Fruit fly (Drosophila melanogaster) whole organism, wandering third instar larva: ENCODE results near the gene CG4297.

Experiments
- Abd-B ChIP-seq: fragments of >200 bp; optimal IDR thresholded peaks from 2 replicates; lab custom pipeline; 2017; ENCODE audit warnings: missing biosample characterization, missing genetic modification characterization
- CG32264 ChIP-seq: fragments of 200-800 bp; sonication (Bioruptor generic); optimal IDR thresholded peaks from 2 replicates; lab custom pipeline; 2016; ENCODE audit warnings: missing biosample characterization, missing genetic modification characterization
- CG9705 ChIP-seq: fragments of 200-800 bp; sonication (Bioruptor generic); optimal IDR thresholded peaks from 2 replicates; lab custom pipeline; 2018; ENCODE audit warnings: missing biosample characterization, mild to moderate bottlenecking, missing genetic modification characterization
- CrebA ChIP-seq: fragments of 200-800 bp; sonication (Bioruptor generic); optimal IDR thresholded peaks from 2 replicates; lab custom pipeline; 2016; ENCODE audit warnings: missing biosample characterization, mild to moderate bottlenecking, missing genetic modification characterization, borderline replicate concordance
- Dfd ChIP-seq: fragments of >200 bp; optimal IDR thresholded peaks from 2 replicates; lab custom pipeline; 2017; ENCODE audit warnings: missing biosample characterization, missing genetic modification characterization
- Dif ChIP-seq: fragments of 200-275, 200-300 bp; sonication (Bioruptor generic); optimal IDR thresholded peaks from 2 replicates; lab custom pipeline; 2018; ENCODE audit warnings: missing biosample characterization, missing genetic modification characterization; ENCODE audit not compliant: partially characterized antibody
- GATAd ChIP-seq: sonication (Bioruptor generic); optimal IDR thresholded peaks from 2 replicates; lab custom pipeline; 2016; ENCODE audit warnings: missing biosample characterization, missing genetic modification characterization
- HLH106 ChIP-seq: fragments of 200-800 bp; optimal IDR thresholded peaks from 3 replicates; lab custom pipeline; 2019; ENCODE audit warnings: missing biosample characterization, mild to moderate bottlenecking, missing genetic modification characterization, moderate library complexity
- Hnf4 ChIP-seq: fragments of 200-800 bp; sonication (Bioruptor generic); optimal IDR thresholded peaks from 2 replicates; lab custom pipeline; 2016; ENCODE audit warnings: missing biosample characterization, mild to moderate bottlenecking, missing genetic modification characterization
- Hr78 ChIP-seq: fragments of >200 bp; optimal IDR thresholded peaks from 2 replicates; lab custom pipeline; 2017; ENCODE audit warnings: missing biosample characterization, missing genetic modification characterization
- Hr83 ChIP-seq: fragments of 200-300 bp; sonication (Bioruptor generic); optimal IDR thresholded peaks from 2 replicates; lab custom pipeline; 2016; ENCODE audit warnings: missing biosample characterization, mild to moderate bottlenecking, missing genetic modification characterization, moderate library complexity; ENCODE audit not compliant: poor library complexity, severe bottlenecking
- Jra ChIP-seq: sonication (Bioruptor generic); optimal IDR thresholded peaks from 2 replicates; lab custom pipeline; 2016; ENCODE audit warnings: missing biosample characterization, missing genetic modification characterization
- Mio ChIP-seq: sonication (Bioruptor generic); optimal IDR thresholded peaks from 2 replicates; lab custom pipeline; 2016; ENCODE audit warnings: missing biosample characterization, missing genetic modification characterization
- Myc ChIP-seq: fragments of >200 bp; optimal IDR thresholded peaks from 2 replicates; lab custom pipeline; 2017
- N ChIP-seq: fragments of >200 bp; optimal IDR thresholded peaks from 2 replicates; lab custom pipeline; 2018; ENCODE audit warnings: missing biosample characterization, missing external identifiers, missing genetic modification characterization
- OdsH ChIP-seq: fragments of 200-800 bp; sonication (Bioruptor generic); optimal IDR thresholded peaks from 2 replicates; lab custom pipeline; 2016; ENCODE audit warnings: missing biosample characterization, mild to moderate bottlenecking, missing genetic modification characterization
- Rel ChIP-seq, 2 experiments: fragments of 200-800 bp; sonication (Bioruptor generic) in 1 of 2; optimal IDR thresholded peaks; 2 replicates in 1 of 2; 3 replicates in 1 of 2; lab custom pipeline; 2016 to 2019; ENCODE audit warnings: mild to moderate bottlenecking in 2 of 2, missing biosample characterization in 2 of 2, missing genetic modification characterization in 2 of 2, moderate library complexity in 1 of 2
- Sp1 ChIP-seq: fragments of 200-800 bp; sonication (Bioruptor generic); optimal IDR thresholded peaks from 3 replicates; lab custom pipeline; 2019; ENCODE audit warnings: missing biosample characterization, mild to moderate bottlenecking, missing genetic modification characterization, moderate library complexity
- Vsx2 ChIP-seq: fragments of 200-300, 225-300 bp; sonication (Bioruptor generic); optimal IDR thresholded peaks from 2 replicates; lab custom pipeline; 2018; ENCODE audit warnings: missing biosample characterization, missing genetic modification characterization; ENCODE audit not compliant: partially characterized antibody
- br ChIP-seq: fragments of 200-800 bp; sonication (Bioruptor generic); optimal IDR thresholded peaks from 2 replicates; lab custom pipeline; 2016; ENCODE audit warnings: missing biosample characterization, missing genetic modification characterization
- brk ChIP-seq: fragments of 200-800 bp; sonication (Bioruptor generic); optimal IDR thresholded peaks from 2 replicates; lab custom pipeline; 2016; ENCODE audit warnings: missing biosample characterization, mild to moderate bottlenecking, missing genetic modification characterization
- dl ChIP-seq, 2 experiments: fragments of 175-275, 200-275 bp in 1 of 2; fragments of 200-275 bp in 1 of 2; sonication (Bioruptor generic); optimal IDR thresholded peaks; lab custom pipeline; 2018; ENCODE audit warnings: mild to moderate bottlenecking in 2 of 2, missing biosample characterization in 2 of 2, missing genetic modification characterization in 2 of 2, moderate library complexity in 2 of 2; ENCODE audit not compliant: partially characterized antibody in 2 of 2, insufficient read depth in 1 of 2
- dmrt93B ChIP-seq: fragments of 200-800 bp; sonication (Bioruptor generic); optimal IDR thresholded peaks from 2 replicates; lab custom pipeline; 2018; ENCODE audit warnings: missing biosample characterization, mild to moderate bottlenecking, missing genetic modification characterization
- dsf ChIP-seq: sonication (Bioruptor generic); optimal IDR thresholded peaks from 2 replicates; lab custom pipeline; 2016; ENCODE audit warnings: missing biosample characterization, missing genetic modification characterization, borderline replicate concordance
- ey ChIP-seq: fragments of 200-800 bp; sonication (Bioruptor generic); optimal IDR thresholded peaks from 2 replicates; lab custom pipeline; 2016; ENCODE audit warnings: missing biosample characterization, missing genetic modification characterization
- foxo ChIP-seq, 2 experiments: fragments of 200-800 bp; sonication (Bioruptor generic); optimal IDR thresholded peaks; 2 replicates in 1 of 2; 3 replicates in 1 of 2; lab custom pipeline; 2016 to 2017; ENCODE audit warnings: missing biosample characterization in 2 of 2, missing genetic modification characterization in 2 of 2
- fru ChIP-seq: fragments of 200-800 bp; sonication (Bioruptor generic); optimal IDR thresholded peaks from 3 replicates; lab custom pipeline; 2016; ENCODE audit warnings: missing biosample characterization, mild to moderate bottlenecking, missing genetic modification characterization
- h ChIP-seq: fragments of 200-800 bp; sonication (Bioruptor generic); optimal IDR thresholded peaks from 3 replicates; lab custom pipeline; 2016; ENCODE audit warnings: missing biosample characterization, mild to moderate bottlenecking, missing genetic modification characterization
- jim ChIP-seq: fragments of 175-275, 200-325 bp; sonication (Bioruptor generic); optimal IDR thresholded peaks from 2 replicates; lab custom pipeline; 2016; ENCODE audit warnings: missing biosample characterization, mild to moderate bottlenecking, missing genetic modification characterization
- lola ChIP-seq: fragments of >200 bp; optimal IDR thresholded peaks from 2 replicates; lab custom pipeline; 2017; ENCODE audit warnings: missing biosample characterization, missing genetic modification characterization
- pan ChIP-seq: fragments of >200 bp; optimal IDR thresholded peaks from 2 replicates; lab custom pipeline; 2017
- psq ChIP-seq: fragments of 200-800 bp; sonication (Bioruptor generic); optimal IDR thresholded peaks from 3 replicates; lab custom pipeline; 2017; ENCODE audit warnings: missing biosample characterization, mild to moderate bottlenecking, missing genetic modification characterization, moderate library complexity
- rgr ChIP-seq: fragments of 200-800 bp; sonication (Bioruptor generic); optimal IDR thresholded peaks from 3 replicates; lab custom pipeline; 2016; ENCODE audit warnings: missing biosample characterization, mild to moderate bottlenecking, missing genetic modification characterization
- sage ChIP-seq: fragments of 200-800 bp; sonication (Bioruptor generic); optimal IDR thresholded peaks from 2 replicates; lab custom pipeline; 2016; ENCODE audit warnings: missing biosample characterization, mild to moderate bottlenecking, missing genetic modification characterization
- sv ChIP-seq: fragments of 200-800 bp; sonication (Bioruptor generic); optimal IDR thresholded peaks from 3 replicates; lab custom pipeline; 2016; ENCODE audit warnings: missing biosample characterization, missing genetic modification characterization
- tai ChIP-seq: sonication (Bioruptor generic); optimal IDR thresholded peaks from 2 replicates; lab custom pipeline; 2016; ENCODE audit warnings: missing biosample characterization, missing genetic modification characterization
- usp ChIP-seq: fragments of >200 bp; optimal IDR thresholded peaks from 2 replicates; lab custom pipeline; 2017; ENCODE audit warnings: missing biosample characterization, missing genetic modification characterization
- woc ChIP-seq: sonication (Bioruptor generic); optimal IDR thresholded peaks from 2 replicates; lab custom pipeline; 2016; ENCODE audit warnings: missing biosample characterization, mild to moderate bottlenecking, missing genetic modification characterization

Gene CG4297

DNA sequence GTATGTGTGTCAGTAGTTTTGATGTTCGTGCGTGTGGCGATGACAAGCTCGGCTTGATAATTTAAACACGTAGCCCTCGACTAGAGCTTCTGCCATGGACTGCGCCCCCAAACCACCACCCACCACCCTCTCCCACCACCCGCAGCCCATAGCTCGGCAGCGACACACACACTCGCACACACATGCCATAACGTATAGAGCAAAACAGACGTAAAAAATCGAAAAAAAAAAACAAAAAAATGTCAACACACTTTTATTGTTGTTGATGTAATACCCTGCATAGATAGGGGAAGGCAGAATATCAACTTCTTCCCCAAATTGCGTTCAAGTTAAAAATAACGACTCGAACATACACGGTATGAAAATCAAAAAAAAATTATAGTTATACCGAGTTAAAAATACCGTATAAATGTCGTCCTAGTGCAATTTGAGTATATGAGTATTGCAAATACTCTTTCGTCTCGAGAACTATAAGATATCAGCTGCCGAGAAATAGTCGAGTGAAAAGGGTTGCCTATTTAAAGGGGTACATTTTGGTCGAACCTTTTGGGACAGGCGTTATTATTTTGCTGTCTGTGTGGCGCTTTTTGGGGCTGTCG lies 1.6 kb downstream of the CG4297 start:
- TF ChIP-seq Hr83 (GFP tag; lab: Kevin White, UChicago): peak; percentile 0
- peak; percentile 67 for TF ChIP-seq h (GFP tag; lab: Kevin White, UChicago)
- TF ChIP-seq dl (GFP tag; optimal IDR thresholded peaks at IDR 0.05; lab: Kevin White, UChicago; ENCODE audit: insufficient read depth in 1 of 2, partially characterized antibody in 2 of 2): no peak
- TF ChIP-seq pan (lab: Kevin White, UChicago): no peak
- TF ChIP-seq dsf (GFP tag; lab: Kevin White, UChicago): no peak
- TF ChIP-seq Hnf4 (GFP tag; lab: Kevin White, UChicago): peak; percentile 61
- no peak for TF ChIP-seq jim (GFP tag; lab: Kevin White, UChicago)
- no peak for TF ChIP-seq usp (GFP tag; lab: Kevin White, UChicago)
- TF ChIP-seq fru (GFP tag; lab: Kevin White, UChicago): peak; percentile 65
- TF ChIP-seq psq (GFP tag; lab: Kevin White, UChicago): peak; percentile 55
- peak; percentile 4 for TF ChIP-seq dmrt93B
- TF ChIP-seq Abd-B (GFP tag; lab: Kevin White, UChicago): no peak
- TF ChIP-seq brk (GFP tag; lab: Kevin White, UChicago): peak; percentile 30
- TF ChIP-seq CrebA: no peak
- TF ChIP-seq foxo (GFP tag; optimal IDR thresholded peaks at IDR 0.05; lab: Kevin White, UChicago): peak in 1 of 2 experiments; percentile 55
- TF ChIP-seq tai (GFP tag; lab: Kevin White, UChicago): peak; percentile 45
- TF ChIP-seq OdsH (GFP tag; lab: Kevin White, UChicago): peak; percentile 36
- no peak for TF ChIP-seq Dfd (GFP tag; lab: Kevin White, UChicago)
- peak; percentile 29 for TF ChIP-seq CG32264 (GFP tag; lab: Kevin White, UChicago)
- TF ChIP-seq HLH106: no peak
- TF ChIP-seq Hr78 (GFP tag; lab: Kevin White, UChicago): no peak
- TF ChIP-seq Rel (GFP tag; optimal IDR thresholded peaks at IDR 0.05; lab: Kevin White, UChicago): no peak
- TF ChIP-seq Rel (tag; optimal IDR thresholded peaks at IDR 0.05; lab: Kevin White, UChicago): no peak
- TF ChIP-seq rgr (GFP tag; lab: Kevin White, UChicago): peak; percentile 38
- peak; percentile 66 for TF ChIP-seq ey (GFP tag; lab: Kevin White, UChicago)
- TF ChIP-seq GATAd: no peak
- TF ChIP-seq sv: peak; percentile 71
- TF ChIP-seq Dif (GFP tag; lab: Kevin White, UChicago): no peak
- no peak for TF ChIP-seq sage (GFP tag; lab: Kevin White, UChicago)
- TF ChIP-seq br: peak; percentile 79
- no peak for TF ChIP-seq Mio (GFP tag; lab: Kevin White, UChicago)
- TF ChIP-seq CG9705: no peak
- peak; percentile 50 for TF ChIP-seq woc (GFP tag; lab: Kevin White, UChicago)
- TF ChIP-seq Vsx2 (GFP tag; lab: Kevin White, UChicago): no peak
- no peak for TF ChIP-seq Jra (GFP tag; lab: Kevin White, UChicago)
- no peak for TF ChIP-seq N (GFP tag; lab: Kevin White, UChicago)
- TF ChIP-seq Myc: no peak
- TF ChIP-seq Sp1 (GFP tag; lab: Kevin White, UChicago): no peak
- TF ChIP-seq lola (GFP tag; lab: Kevin White, UChicago): no peak

DNA sequence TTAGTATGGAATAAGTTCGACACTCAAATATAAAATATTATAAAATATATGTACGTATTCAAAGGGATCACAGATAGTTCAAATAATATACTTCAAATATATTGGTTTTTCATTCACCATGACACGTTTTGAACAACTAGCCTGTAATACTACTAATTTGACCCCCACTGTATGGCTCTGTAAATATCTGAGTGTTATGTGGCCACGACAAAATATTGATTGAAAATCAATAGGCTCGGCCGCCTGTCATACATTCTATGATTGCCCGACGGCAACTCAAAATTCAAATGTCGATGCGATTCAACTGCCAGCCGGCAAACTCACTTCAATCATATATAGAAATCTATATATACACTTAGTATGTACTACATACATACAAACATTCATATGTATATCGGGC lies 2.1 kb downstream of the CG4297 start:
- TF ChIP-seq br: no peak
- no peak for TF ChIP-seq Dif (GFP tag; lab: Kevin White, UChicago)
- no peak for TF ChIP-seq Hr83 (GFP tag; lab: Kevin White, UChicago)
- no peak for TF ChIP-seq tai (GFP tag; lab: Kevin White, UChicago)
- TF ChIP-seq GATAd: no peak
- TF ChIP-seq jim (GFP tag; lab: Kevin White, UChicago): no peak
- no peak for TF ChIP-seq Myc
- no peak for TF ChIP-seq Vsx2 (GFP tag; lab: Kevin White, UChicago)
- TF ChIP-seq N (GFP tag; lab: Kevin White, UChicago): no peak
- TF ChIP-seq Dfd (GFP tag; lab: Kevin White, UChicago): no peak
